Fruit fly (Drosophila melanogaster) whole organism, embryonic: ENCODE results near the gene timeout.

Source experiments
- Abd-B ChIP-seq: fragments of 200-800 bp; sonication (Bioruptor generic); optimal IDR thresholded peaks from 2 replicates; lab custom pipeline; 2018; ENCODE audit warnings: missing biosample characterization, mild to moderate bottlenecking, missing genetic modification characterization, moderate library complexity
- Adf1 ChIP-seq: fragments of 200-800 bp; sonication (Bioruptor generic); IDR thresholded peaks from 2 replicates; pipeline ENCODE4 v1.3.6; 2022; ENCODE audit warnings: missing biosample characterization, missing genetic modification characterization
- Bdp1 ChIP-seq: fragments of 200-800 bp; sonication (Bioruptor generic); optimal IDR thresholded peaks from 3 replicates; lab custom pipeline; 2016; ENCODE audit warnings: missing biosample characterization, missing genetic modification characterization
- Bteb2 ChIP-seq: fragments of 200-800 bp; sonication (Bioruptor generic); optimal IDR thresholded peaks from 2 replicates; lab custom pipeline; 2016; ENCODE audit warnings: missing biosample characterization, missing genetic modification characterization
- CG11398 ChIP-seq: fragments of 200-800 bp; sonication (Bioruptor generic); optimal IDR thresholded peaks from 2 replicates; lab custom pipeline; 2016; ENCODE audit warnings: missing biosample characterization, missing genetic modification characterization
- CG12104 ChIP-seq: fragments of 200-800 bp; sonication (Bioruptor generic); optimal IDR thresholded peaks from 3 replicates; lab custom pipeline; 2016; ENCODE audit warnings: missing biosample characterization, missing genetic modification characterization
- CG12299 ChIP-seq: fragments of 200-800 bp; sonication (Bioruptor generic); optimal IDR thresholded peaks from 2 replicates; lab custom pipeline; 2018; ENCODE audit warnings: missing biosample characterization, mild to moderate bottlenecking, missing genetic modification characterization
- CG13123 ChIP-seq: fragments of 200-800 bp; sonication (Bioruptor generic); optimal IDR thresholded peaks from 2 replicates; lab custom pipeline; 2016; ENCODE audit warnings: missing biosample characterization, missing genetic modification characterization
- CG1603 ChIP-seq: fragments of 200-800 bp; sonication (Bioruptor generic); optimal IDR thresholded peaks from 2 replicates; lab custom pipeline; 2019; ENCODE audit warnings: missing biosample characterization, mild to moderate bottlenecking, missing genetic modification characterization, moderate library complexity
- CG18476 ChIP-seq: fragments of 200-800 bp; sonication (Bioruptor generic); optimal IDR thresholded peaks from 2 replicates; lab custom pipeline; 2016; ENCODE audit warnings: missing biosample characterization, mild to moderate bottlenecking, missing genetic modification characterization
- CG18599 ChIP-seq: fragments of 200-800 bp; sonication (Bioruptor generic); optimal IDR thresholded peaks from 3 replicates; lab custom pipeline; 2017; ENCODE audit warnings: missing biosample characterization, missing genetic modification characterization, mild to moderate bottlenecking, moderate library complexity, missing genetic modification reagents
- CG3995 ChIP-seq: fragments of 200-800 bp; sonication (Bioruptor generic); optimal IDR thresholded peaks from 3 replicates; lab custom pipeline; 2016; ENCODE audit warnings: missing biosample characterization, missing genetic modification characterization
- CG6254 ChIP-seq: fragments of 200-800 bp; sonication (Bioruptor generic); optimal IDR thresholded peaks from 3 replicates; lab custom pipeline; 2017; ENCODE audit warnings: mild to moderate bottlenecking, missing biosample characterization, missing genetic modification reagents, missing genetic modification characterization
- CG6654 ChIP-seq: fragments of 200-800 bp; sonication (Bioruptor generic); optimal IDR thresholded peaks from 2 replicates; lab custom pipeline; 2017; ENCODE audit warnings: missing biosample characterization, mild to moderate bottlenecking, missing genetic modification characterization
- CG6813 ChIP-seq: fragments of 200-800 bp; sonication (Bioruptor generic); optimal IDR thresholded peaks from 2 replicates; lab custom pipeline; 2017; ENCODE audit warnings: missing biosample characterization, missing genetic modification characterization, mild to moderate bottlenecking, moderate library complexity, missing genetic modification reagents
- CG7556 ChIP-seq: fragments of 200-800 bp; sonication (Bioruptor generic); optimal IDR thresholded peaks from 2 replicates; lab custom pipeline; 2017; ENCODE audit warnings: missing biosample characterization, mild to moderate bottlenecking, missing genetic modification characterization
- CG8290 ChIP-seq, 3 experiments: fragments of 200-800 bp; sonication (Bioruptor generic); optimal IDR thresholded peaks; 2 replicates each; lab custom pipeline; 2016 to 2019; ENCODE audit warnings: missing biosample characterization in 3 of 3, missing genetic modification characterization in 3 of 3, mild to moderate bottlenecking in 2 of 3, moderate library complexity in 1 of 3
- CG8478 ChIP-seq: fragments of >200 bp; optimal IDR thresholded peaks from 2 replicates; lab custom pipeline; 2018
- CG9437 ChIP-seq: fragments of 200-800 bp; sonication (Bioruptor generic); optimal IDR thresholded peaks from 2 replicates; lab custom pipeline; 2018; ENCODE audit warnings: missing biosample characterization, mild to moderate bottlenecking, missing genetic modification characterization
- Camta ChIP-seq: fragments of 200-800 bp; sonication (Bioruptor generic); optimal IDR thresholded peaks from 2 replicates; lab custom pipeline; 2016; ENCODE audit warnings: missing biosample characterization, missing genetic modification characterization
- CrebB ChIP-seq: fragments of 200-800 bp; sonication (Bioruptor generic); optimal IDR thresholded peaks from 3 replicates; lab custom pipeline; 2018; ENCODE audit warnings: missing biosample characterization, mild to moderate bottlenecking, missing genetic modification characterization
- E2f2 ChIP-seq: fragments of 200-800 bp; sonication (Bioruptor generic); IDR thresholded peaks from 2 replicates; pipeline ENCODE4 v1.3.6; 2022; ENCODE audit warnings: missing biosample characterization, missing genetic modification characterization
- Ets97D ChIP-seq: fragments of 200-800 bp; sonication (Bioruptor generic); optimal IDR thresholded peaks from 3 replicates; lab custom pipeline; 2016; ENCODE audit warnings: missing biosample characterization, missing genetic modification characterization
- Fer1 ChIP-seq: fragments of 200-800 bp; sonication (Bioruptor generic); optimal IDR thresholded peaks from 2 replicates; lab custom pipeline; 2017; ENCODE audit warnings: missing biosample characterization, mild to moderate bottlenecking, missing genetic modification characterization
- HLHmδ ChIP-seq: fragments of 200-800 bp; sonication (Bioruptor generic); optimal IDR thresholded peaks from 2 replicates; lab custom pipeline; 2018; ENCODE audit warnings: missing biosample characterization, mild to moderate bottlenecking, missing genetic modification characterization, moderate library complexity
- Hr3 ChIP-seq: fragments of 200-800 bp; sonication (Bioruptor generic); optimal IDR thresholded peaks from 3 replicates; lab custom pipeline; 2016; ENCODE audit warnings: missing biosample characterization, missing genetic modification characterization
- Lhr ChIP-seq: fragments of 200-800 bp; sonication (Bioruptor generic); optimal IDR thresholded peaks from 3 replicates; lab custom pipeline; 2017; ENCODE audit warnings: mild to moderate bottlenecking, missing biosample characterization, missing genetic modification reagents, missing genetic modification characterization
- Max ChIP-seq: fragments of 200-800 bp; sonication (Bioruptor generic); optimal IDR thresholded peaks from 2 replicates; lab custom pipeline; 2016; ENCODE audit warnings: missing biosample characterization, mild to moderate bottlenecking, missing genetic modification characterization
- NK7.1 ChIP-seq: fragments of 200-800 bp; sonication (Bioruptor generic); optimal IDR thresholded peaks from 3 replicates; lab custom pipeline; 2016; ENCODE audit warnings: missing biosample characterization, missing genetic modification characterization
- Ptx1 ChIP-seq: fragments of 200-800 bp; sonication (Bioruptor generic); IDR thresholded peaks from 2 replicates; pipeline ENCODE4 v1.3.6; 2022; ENCODE audit warnings: missing biosample characterization, missing genetic modification characterization
- Sry-β ChIP-seq: fragments of 200-800 bp; sonication (Bioruptor generic); optimal IDR thresholded peaks from 2 replicates; lab custom pipeline; 2018; ENCODE audit warnings: missing biosample characterization, mild to moderate bottlenecking, missing genetic modification characterization, moderate library complexity
- Sry-δ ChIP-seq: fragments of 200-800 bp; sonication (Bioruptor generic); optimal IDR thresholded peaks from 2 replicates; lab custom pipeline; 2016; ENCODE audit warnings: missing biosample characterization, missing genetic modification characterization
- az2 ChIP-seq: fragments of 200-800 bp; sonication (Bioruptor generic); optimal IDR thresholded peaks from 3 replicates; lab custom pipeline; 2016; ENCODE audit warnings: missing biosample characterization, missing genetic modification characterization
- bab2 ChIP-seq: fragments of 200-800 bp; sonication (Bioruptor generic); optimal IDR thresholded peaks from 2 replicates; lab custom pipeline; 2016; ENCODE audit warnings: missing biosample characterization, missing genetic modification characterization
- cas ChIP-seq: fragments of 200-800 bp; sonication (Bioruptor generic); IDR thresholded peaks from 2 replicates; pipeline ENCODE4 v1.3.6; 2022; ENCODE audit warnings: missing biosample characterization, missing genetic modification characterization
- croc ChIP-seq: fragments of 200-800 bp; sonication (Bioruptor generic); conservative IDR thresholded peaks from 3 replicates; pipeline ENCODE4 v1.3.6; 2022; ENCODE audit warnings: missing biosample characterization, missing genetic modification characterization
- crol ChIP-seq: fragments of 200-800 bp; sonication (Bioruptor generic); IDR thresholded peaks from 2 replicates; pipeline ENCODE4 v1.3.6; 2022; ENCODE audit warnings: missing biosample characterization, missing genetic modification characterization
- dmrt11E ChIP-seq: fragments of 200-800 bp; sonication (Bioruptor generic); optimal IDR thresholded peaks from 3 replicates; lab custom pipeline; 2018; ENCODE audit warnings: missing biosample characterization, mild to moderate bottlenecking, missing genetic modification characterization, moderate library complexity
- esg ChIP-seq: fragments of 200-800 bp; sonication (Bioruptor generic); conservative IDR thresholded peaks from 2 replicates; pipeline ENCODE4 v1.3.6; 2022; ENCODE audit warnings: missing biosample characterization, missing genetic modification characterization
- ewg ChIP-seq: fragments of 200-800 bp; sonication (Bioruptor generic); optimal IDR thresholded peaks from 3 replicates; lab custom pipeline; 2017; ENCODE audit warnings: mild to moderate bottlenecking, missing biosample characterization, missing genetic modification reagents, missing genetic modification characterization
- fd3F ChIP-seq: fragments of 200-800 bp; sonication (Bioruptor generic); optimal IDR thresholded peaks from 2 replicates; lab custom pipeline; 2018; ENCODE audit warnings: missing biosample characterization, mild to moderate bottlenecking, missing genetic modification characterization, moderate library complexity
- gfzf ChIP-seq: fragments of 200-800 bp; sonication (Bioruptor generic); optimal IDR thresholded peaks from 2 replicates; lab custom pipeline; 2016; ENCODE audit warnings: missing biosample characterization, mild to moderate bottlenecking, missing genetic modification characterization, moderate library complexity
- klu ChIP-seq: fragments of 200-800 bp; sonication (Bioruptor generic); IDR thresholded peaks from 2 replicates; pipeline ENCODE4 v1.3.6; 2022; ENCODE audit warnings: missing biosample characterization, missing genetic modification characterization
- lab ChIP-seq: fragments of 200-800 bp; sonication (Bioruptor generic); optimal IDR thresholded peaks from 3 replicates; lab custom pipeline; 2017; ENCODE audit warnings: missing biosample characterization, missing genetic modification characterization, mild to moderate bottlenecking, moderate library complexity, missing genetic modification reagents
- maf-S ChIP-seq: fragments of 200-800 bp; sonication (Bioruptor generic); optimal IDR thresholded peaks from 2 replicates; lab custom pipeline; 2016; ENCODE audit warnings: missing biosample characterization, missing genetic modification characterization
- mld ChIP-seq: fragments of 200-800 bp; sonication (Bioruptor generic); IDR thresholded peaks from 3 replicates; pipeline ENCODE4 v1.3.6; 2022; ENCODE audit warnings: missing biosample characterization, missing genetic modification characterization; ENCODE audit not compliant: partially characterized antibody
- pfk ChIP-seq: fragments of 200-800 bp; sonication (Bioruptor generic); optimal IDR thresholded peaks from 2 replicates; lab custom pipeline; 2018; ENCODE audit warnings: missing biosample characterization, mild to moderate bottlenecking, missing genetic modification characterization, moderate library complexity
- pita ChIP-seq: fragments of 200-800 bp; sonication (Bioruptor generic); optimal IDR thresholded peaks from 2 replicates; lab custom pipeline; 2017; ENCODE audit warnings: missing biosample characterization, mild to moderate bottlenecking, missing genetic modification characterization
- sim ChIP-seq: fragments of 200-800 bp; sonication (Bioruptor generic); IDR thresholded peaks from 2 replicates; pipeline ENCODE4 v1.3.6; 2022; ENCODE audit warnings: missing biosample characterization, missing genetic modification characterization
- tup ChIP-seq: fragments of 200-800 bp; sonication (Bioruptor generic); optimal IDR thresholded peaks from 2 replicates; lab custom pipeline; 2016; ENCODE audit warnings: missing biosample characterization, mild to moderate bottlenecking, missing genetic modification characterization, moderate library complexity
- vnd ChIP-seq: fragments of 200-800 bp; sonication (Bioruptor generic); IDR thresholded peaks from 3 replicates; pipeline ENCODE4 v1.3.6; 2022; ENCODE audit warnings: missing biosample characterization, missing genetic modification characterization; ENCODE audit not compliant: partially characterized antibody

Gene timeout

dm6 chr3R:13078263-13078662 is 10.2 kb upstream of the timeout start (continued):
- no peak for TF ChIP-seq CG8478
- peak; percentile 56 for TF ChIP-seq CG1603
- no peak for TF ChIP-seq CG6813 (GFP tag; lab: Kevin White, UChicago)
- no peak for TF ChIP-seq mld (GFP tag; lab: Robert Waterston, UW)
- no peak for TF ChIP-seq HLHmδ (GFP tag; lab: Kevin White, UChicago)
- no peak for TF ChIP-seq CG18476 (GFP tag; lab: Kevin White, UChicago)
- no peak for TF ChIP-seq Sry-β
- no peak for TF ChIP-seq Sry-δ (GFP tag; lab: Kevin White, UChicago)
- TF ChIP-seq CG9437 (GFP tag; lab: Kevin White, UChicago): no peak
- TF ChIP-seq CrebB (tag; lab: Kevin White, UChicago): no peak
- no peak for TF ChIP-seq pfk (GFP tag; lab: Kevin White, UChicago)
- TF ChIP-seq ewg (GFP tag; lab: Kevin White, UChicago): no peak
- no peak for TF ChIP-seq Max
- TF ChIP-seq Lhr (GFP tag; lab: Kevin White, UChicago): peak; percentile 90
- peak; percentile 36 for TF ChIP-seq Ets97D (GFP tag; lab: Kevin White, UChicago)
- no peak for TF ChIP-seq CG12299 (tag; lab: Kevin White, UChicago)
- no peak for TF ChIP-seq maf-S (GFP tag; lab: Kevin White, UChicago)
- TF ChIP-seq esg (GFP tag; lab: Robert Waterston, UW): no peak
- no peak for TF ChIP-seq CG3995 (GFP tag; lab: Kevin White, UChicago)
- no peak for TF ChIP-seq Bteb2
- TF ChIP-seq Bdp1 (GFP tag; lab: Kevin White, UChicago): no peak
- TF ChIP-seq gfzf: no peak
- TF ChIP-seq CG12104 (GFP tag; lab: Kevin White, UChicago): no peak
- TF ChIP-seq E2f2 (GFP tag; lab: Robert Waterston, UW): peak; percentile 78
- no peak for TF ChIP-seq CG18599 (GFP tag; lab: Kevin White, UChicago)
- no peak for TF ChIP-seq lab
- TF ChIP-seq CG13123 (GFP tag; lab: Kevin White, UChicago): no peak
- peak; percentile 32 for TF ChIP-seq dmrt11E (tag; lab: Kevin White, UChicago)
- peak; percentile 5 for TF ChIP-seq bab2 (GFP tag; lab: Kevin White, UChicago)
- no peak for TF ChIP-seq Adf1 (GFP tag; lab: Robert Waterston, UW)
- no peak for TF ChIP-seq CG11398 (GFP tag; lab: Kevin White, UChicago)
- TF ChIP-seq pita (GFP tag; lab: Kevin White, UChicago): peak; percentile 66
- TF ChIP-seq vnd (GFP tag; lab: Robert Waterston, UW): no peak
- TF ChIP-seq croc (GFP tag; lab: Robert Waterston, UW): no peak
- peak; percentile 28 for TF ChIP-seq CG8290 (GFP tag; optimal IDR thresholded peaks at IDR 0.05; lab: Kevin White, UChicago)
- peak in 1 of 2 experiments; percentile 72 for TF ChIP-seq CG8290 (tag; optimal IDR thresholded peaks at IDR 0.05; lab: Kevin White, UChicago)
- peak; percentile 28; the same call in 1 of the 2 replicates for TF ChIP-seq Ptx1 (GFP tag; lab: Robert Waterston, UW)
- TF ChIP-seq az2 (GFP tag; lab: Kevin White, UChicago): peak; percentile 38
- no peak for TF ChIP-seq crol (GFP tag; lab: Robert Waterston, UW)
- TF ChIP-seq CG6654 (GFP tag; lab: Kevin White, UChicago): no peak
- TF ChIP-seq tup (GFP tag; lab: Kevin White, UChicago): no peak
- TF ChIP-seq Camta (GFP tag; lab: Kevin White, UChicago): peak; percentile 13
- no peak for TF ChIP-seq Fer1 (GFP tag; lab: Kevin White, UChicago)
- TF ChIP-seq cas: no peak
- TF ChIP-seq CG7556 (GFP tag; lab: Kevin White, UChicago): no peak
- TF ChIP-seq Abd-B: no peak
- TF ChIP-seq NK7.1: no peak
- TF ChIP-seq CG6254 (GFP tag; lab: Kevin White, UChicago): peak; percentile 99
- no peak for TF ChIP-seq fd3F (GFP tag; lab: Kevin White, UChicago)
- no peak for TF ChIP-seq klu (GFP tag; lab: Robert Waterston, UW)
- no peak for TF ChIP-seq sim (GFP tag; lab: Robert Waterston, UW)
- peak; percentile 2 for TF ChIP-seq Hr3 (GFP tag; lab: Kevin White, UChicago)
